Fruit fly (Drosophila melanogaster) whole organism, wandering third instar larva: ENCODE data around the gene Rbfox1.

ENCODE experiments used
- Abd-B ChIP-seq: fragments of >200 bp; optimal IDR thresholded peaks from 2 replicates; lab custom pipeline; 2017; ENCODE audit warnings: missing biosample characterization, missing genetic modification characterization
- CG9705 ChIP-seq: fragments of 200-800 bp; sonication (Bioruptor generic); optimal IDR thresholded peaks from 2 replicates; lab custom pipeline; 2018; ENCODE audit warnings: missing biosample characterization, mild to moderate bottlenecking, missing genetic modification characterization
- CrebA ChIP-seq: fragments of 200-800 bp; sonication (Bioruptor generic); optimal IDR thresholded peaks from 2 replicates; lab custom pipeline; 2016; ENCODE audit warnings: missing biosample characterization, mild to moderate bottlenecking, missing genetic modification characterization, borderline replicate concordance
- Dfd ChIP-seq: fragments of >200 bp; optimal IDR thresholded peaks from 2 replicates; lab custom pipeline; 2017; ENCODE audit warnings: missing biosample characterization, missing genetic modification characterization
- GATAd ChIP-seq: sonication (Bioruptor generic); optimal IDR thresholded peaks from 2 replicates; lab custom pipeline; 2016; ENCODE audit warnings: missing biosample characterization, missing genetic modification characterization
- Hnf4 ChIP-seq: fragments of 200-800 bp; sonication (Bioruptor generic); optimal IDR thresholded peaks from 2 replicates; lab custom pipeline; 2016; ENCODE audit warnings: missing biosample characterization, mild to moderate bottlenecking, missing genetic modification characterization
- Hr78 ChIP-seq: fragments of >200 bp; optimal IDR thresholded peaks from 2 replicates; lab custom pipeline; 2017; ENCODE audit warnings: missing biosample characterization, missing genetic modification characterization
- Hr83 ChIP-seq: fragments of 200-300 bp; sonication (Bioruptor generic); optimal IDR thresholded peaks from 2 replicates; lab custom pipeline; 2016; ENCODE audit warnings: missing biosample characterization, mild to moderate bottlenecking, missing genetic modification characterization, moderate library complexity; ENCODE audit not compliant: poor library complexity, severe bottlenecking
- Mio ChIP-seq: sonication (Bioruptor generic); optimal IDR thresholded peaks from 2 replicates; lab custom pipeline; 2016; ENCODE audit warnings: missing biosample characterization, missing genetic modification characterization
- N ChIP-seq: fragments of >200 bp; optimal IDR thresholded peaks from 2 replicates; lab custom pipeline; 2018; ENCODE audit warnings: missing biosample characterization, missing external identifiers, missing genetic modification characterization
- OdsH ChIP-seq: fragments of 200-800 bp; sonication (Bioruptor generic); optimal IDR thresholded peaks from 2 replicates; lab custom pipeline; 2016; ENCODE audit warnings: missing biosample characterization, mild to moderate bottlenecking, missing genetic modification characterization
- Sp1 ChIP-seq: fragments of 200-800 bp; sonication (Bioruptor generic); optimal IDR thresholded peaks from 3 replicates; lab custom pipeline; 2019; ENCODE audit warnings: missing biosample characterization, mild to moderate bottlenecking, missing genetic modification characterization, moderate library complexity
- Vsx2 ChIP-seq: fragments of 200-300, 225-300 bp; sonication (Bioruptor generic); optimal IDR thresholded peaks from 2 replicates; lab custom pipeline; 2018; ENCODE audit warnings: missing biosample characterization, missing genetic modification characterization; ENCODE audit not compliant: partially characterized antibody
- brk ChIP-seq: fragments of 200-800 bp; sonication (Bioruptor generic); optimal IDR thresholded peaks from 2 replicates; lab custom pipeline; 2016; ENCODE audit warnings: missing biosample characterization, mild to moderate bottlenecking, missing genetic modification characterization
- dl ChIP-seq, 2 experiments: fragments of 175-275, 200-275 bp in 1 of 2; fragments of 200-275 bp in 1 of 2; sonication (Bioruptor generic); optimal IDR thresholded peaks; lab custom pipeline; 2018; ENCODE audit warnings: mild to moderate bottlenecking in 2 of 2, missing biosample characterization in 2 of 2, missing genetic modification characterization in 2 of 2, moderate library complexity in 2 of 2; ENCODE audit not compliant: partially characterized antibody in 2 of 2, insufficient read depth in 1 of 2
- dmrt93B ChIP-seq: fragments of 200-800 bp; sonication (Bioruptor generic); optimal IDR thresholded peaks from 2 replicates; lab custom pipeline; 2018; ENCODE audit warnings: missing biosample characterization, mild to moderate bottlenecking, missing genetic modification characterization
- dsf ChIP-seq: sonication (Bioruptor generic); optimal IDR thresholded peaks from 2 replicates; lab custom pipeline; 2016; ENCODE audit warnings: missing biosample characterization, missing genetic modification characterization, borderline replicate concordance
- ey ChIP-seq: fragments of 200-800 bp; sonication (Bioruptor generic); optimal IDR thresholded peaks from 2 replicates; lab custom pipeline; 2016; ENCODE audit warnings: missing biosample characterization, missing genetic modification characterization
- foxo ChIP-seq, 2 experiments: fragments of 200-800 bp; sonication (Bioruptor generic); optimal IDR thresholded peaks; 2 replicates in 1 of 2; 3 replicates in 1 of 2; lab custom pipeline; 2016 to 2017; ENCODE audit warnings: missing biosample characterization in 2 of 2, missing genetic modification characterization in 2 of 2
- fru ChIP-seq: fragments of 200-800 bp; sonication (Bioruptor generic); optimal IDR thresholded peaks from 3 replicates; lab custom pipeline; 2016; ENCODE audit warnings: missing biosample characterization, mild to moderate bottlenecking, missing genetic modification characterization
- h ChIP-seq: fragments of 200-800 bp; sonication (Bioruptor generic); optimal IDR thresholded peaks from 3 replicates; lab custom pipeline; 2016; ENCODE audit warnings: missing biosample characterization, mild to moderate bottlenecking, missing genetic modification characterization
- jim ChIP-seq: fragments of 175-275, 200-325 bp; sonication (Bioruptor generic); optimal IDR thresholded peaks from 2 replicates; lab custom pipeline; 2016; ENCODE audit warnings: missing biosample characterization, mild to moderate bottlenecking, missing genetic modification characterization
- lola ChIP-seq: fragments of >200 bp; optimal IDR thresholded peaks from 2 replicates; lab custom pipeline; 2017; ENCODE audit warnings: missing biosample characterization, missing genetic modification characterization
- pan ChIP-seq: fragments of >200 bp; optimal IDR thresholded peaks from 2 replicates; lab custom pipeline; 2017
- psq ChIP-seq: fragments of 200-800 bp; sonication (Bioruptor generic); optimal IDR thresholded peaks from 3 replicates; lab custom pipeline; 2017; ENCODE audit warnings: missing biosample characterization, mild to moderate bottlenecking, missing genetic modification characterization, moderate library complexity
- sage ChIP-seq: fragments of 200-800 bp; sonication (Bioruptor generic); optimal IDR thresholded peaks from 2 replicates; lab custom pipeline; 2016; ENCODE audit warnings: missing biosample characterization, mild to moderate bottlenecking, missing genetic modification characterization
- sv ChIP-seq: fragments of 200-800 bp; sonication (Bioruptor generic); optimal IDR thresholded peaks from 3 replicates; lab custom pipeline; 2016; ENCODE audit warnings: missing biosample characterization, missing genetic modification characterization
- tai ChIP-seq: sonication (Bioruptor generic); optimal IDR thresholded peaks from 2 replicates; lab custom pipeline; 2016; ENCODE audit warnings: missing biosample characterization, missing genetic modification characterization
- usp ChIP-seq: fragments of >200 bp; optimal IDR thresholded peaks from 2 replicates; lab custom pipeline; 2017; ENCODE audit warnings: missing biosample characterization, missing genetic modification characterization
- woc ChIP-seq: sonication (Bioruptor generic); optimal IDR thresholded peaks from 2 replicates; lab custom pipeline; 2016; ENCODE audit warnings: missing biosample characterization, mild to moderate bottlenecking, missing genetic modification characterization

The Rbfox1 gene

dm6 chr3L:10481112-10481511, at the start of gene Rbfox1:
Rbfox1 (plus strand) TSS chr3L:10481412.
- no peak for TF ChIP-seq pan
- TF ChIP-seq N (GFP tag; lab: Kevin White, UChicago), result no peak
- TF ChIP-seq tai (GFP tag; lab: Kevin White, UChicago), result no peak
- TF ChIP-seq Mio, result no peak
- no peak for TF ChIP-seq Hr83
- no peak for TF ChIP-seq Abd-B (GFP tag; lab: Kevin White, UChicago)
- TF ChIP-seq jim (GFP tag; lab: Kevin White, UChicago), result no peak
- no peak for TF ChIP-seq woc (GFP tag; lab: Kevin White, UChicago)
- TF ChIP-seq dsf (GFP tag; lab: Kevin White, UChicago), result no peak
- TF ChIP-seq fru (GFP tag; lab: Kevin White, UChicago), result no peak
- TF ChIP-seq CrebA (GFP tag; lab: Kevin White, UChicago), result no peak
- TF ChIP-seq h, result no peak
- no peak for TF ChIP-seq Hnf4 (GFP tag; lab: Kevin White, UChicago)
- no peak for TF ChIP-seq sage (GFP tag; lab: Kevin White, UChicago)
- no peak for TF ChIP-seq usp (GFP tag; lab: Kevin White, UChicago)
- TF ChIP-seq GATAd (GFP tag; lab: Kevin White, UChicago), result no peak
- TF ChIP-seq, all 38 proteins: peak for 0

DNA sequence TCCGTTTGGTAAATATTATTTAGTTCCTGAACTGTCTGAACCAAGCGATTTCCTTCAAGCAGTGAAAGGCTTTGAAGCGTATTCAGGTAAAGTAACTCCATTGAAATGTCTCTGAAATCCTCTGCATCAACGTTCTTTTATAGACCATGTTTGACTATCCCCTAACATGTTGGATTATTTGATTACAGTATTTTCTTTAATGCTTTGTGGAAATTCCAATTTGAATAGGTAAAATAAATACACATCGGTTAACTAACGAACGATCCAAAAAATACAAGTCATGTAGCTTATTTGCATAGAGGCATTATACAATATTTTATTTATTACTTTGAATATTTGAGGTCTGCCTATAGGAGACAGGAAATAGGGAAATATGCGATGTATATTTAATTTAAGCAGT, 49.3 kb upstream of the Rbfox1 start, which contains the start of gene Ir67b:
TSS of gene Ir67b (minus strand) at position 101 of the 400 bp plus-strand sequence.
- TF ChIP-seq pan (no peak), jim (GFP tag; lab: Kevin White, UChicago) (no peak), fru (GFP tag; lab: Kevin White, UChicago) (no peak), CrebA (GFP tag; lab: Kevin White, UChicago) (no peak), Abd-B (GFP tag; lab: Kevin White, UChicago) (no peak), N (GFP tag; lab: Kevin White, UChicago) (no peak), psq (GFP tag; lab: Kevin White, UChicago) (no peak), h (no peak), Mio (no peak), sage (GFP tag; lab: Kevin White, UChicago) (no peak), tai (GFP tag; lab: Kevin White, UChicago) (no peak)

dm6 chr3L:10434005-10434404, 47.2 kb upstream of the Rbfox1 start, which contains the start of gene Ir67c:
Ir67c (minus strand) TSS chr3L:10434105.
- TF ChIP-seq pan (no peak), Sp1 (GFP tag; lab: Kevin White, UChicago) (no peak), lola (GFP tag; lab: Kevin White, UChicago) (no peak), sv (GFP tag; lab: Kevin White, UChicago) (no peak), woc (GFP tag; lab: Kevin White, UChicago) (no peak), CrebA (GFP tag; lab: Kevin White, UChicago) (no peak), jim (GFP tag; lab: Kevin White, UChicago) (no peak), N (GFP tag; lab: Kevin White, UChicago) (no peak), dsf (GFP tag; lab: Kevin White, UChicago) (no peak)
- TF ChIP-seq, all 38 proteins: peak for 0

- TF ChIP-seq CG9705 (no peak), foxo (GFP tag; optimal IDR thresholded peaks at IDR 0.05; lab: Kevin White, UChicago) (no peak), N (GFP tag; lab: Kevin White, UChicago) (no peak)
- TF ChIP-seq, all 38 proteins: peak for 0
Measured at dm6 chr3L:10439873-10440272, 41.3 kb upstream of the Rbfox1 start.

DNA sequence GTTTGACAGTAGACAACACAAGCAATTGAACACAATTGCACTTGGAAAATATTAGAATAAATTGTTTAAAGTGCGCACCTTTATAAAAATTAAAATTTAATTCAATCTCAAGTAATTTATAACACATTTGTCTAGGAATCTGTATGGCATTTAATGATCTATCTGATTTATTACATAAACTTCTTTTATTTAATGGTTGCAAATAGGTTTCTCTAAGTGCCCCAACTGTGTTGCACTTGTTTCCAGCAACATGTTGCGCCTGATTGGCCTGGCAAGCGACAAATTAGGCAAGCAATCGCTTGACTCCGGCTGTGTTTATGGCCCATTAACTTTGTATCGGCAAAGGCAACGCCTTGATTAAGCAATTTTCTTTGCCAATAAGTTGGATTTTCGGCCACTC, 40.7 kb upstream of the Rbfox1 start:
- no peak for TF ChIP-seq dl (GFP tag; optimal IDR thresholded peaks at IDR 0.05; lab: Kevin White, UChicago; ENCODE audit: insufficient read depth in 1 of 2, partially characterized antibody in 2 of 2)
- TF ChIP-seq Vsx2 (GFP tag; lab: Kevin White, UChicago), result no peak
- TF ChIP-seq Mio, result no peak
- TF ChIP-seq ey, result no peak
- no peak for TF ChIP-seq OdsH (GFP tag; lab: Kevin White, UChicago)
- TF ChIP-seq Dfd (GFP tag; lab: Kevin White, UChicago), result no peak
- no peak for TF ChIP-seq Hr78 (GFP tag; lab: Kevin White, UChicago)
- TF ChIP-seq CG9705, result no peak
- no peak for TF ChIP-seq tai (GFP tag; lab: Kevin White, UChicago)
- TF ChIP-seq brk (GFP tag; lab: Kevin White, UChicago), result no peak
- TF ChIP-seq pan, result no peak
- no peak for TF ChIP-seq fru (GFP tag; lab: Kevin White, UChicago)
- TF ChIP-seq foxo (GFP tag; optimal IDR thresholded peaks at IDR 0.05; lab: Kevin White, UChicago), result no peak
- no peak for TF ChIP-seq dmrt93B (GFP tag; lab: Kevin White, UChicago)
